Worm (Caenorhabditis elegans) whole organism, L4 larva: Measurements from ENCODE around the gene T19C3.6.
A peak's percentile ranks its signal among the peaks of the same experiment; 100 is the strongest.

Experiments used
- F10B5.3 ChIP-seq: sonication (generic microtip); optimal IDR thresholded peaks from 2 replicates; lab custom pipeline; 2016; ENCODE audit warnings: mild to moderate bottlenecking, missing genetic modification characterization, missing compliant biosample characterization
- F44E2.7 ChIP-seq: fragments of 200-800 bp; sonication (Bioruptor generic); IDR thresholded peaks from 2 replicates; pipeline ENCODE4 v2.1.2; 2022; ENCODE audit warnings: missing genetic modification characterization, missing compliant biosample characterization
- F49E8.2 ChIP-seq: sonication (generic microtip); optimal IDR thresholded peaks from 2 replicates; lab custom pipeline; 2016; ENCODE audit warnings: missing compliant biosample characterization, mild to moderate bottlenecking, missing genetic modification characterization, borderline replicate concordance
- R02D3.7 ChIP-seq: fragments of 150-350 bp; sonication (generic microtip); optimal IDR thresholded peaks from 3 replicates; lab custom pipeline; 2014; ENCODE audit warnings: missing biosample characterization, missing genetic modification characterization
- T20F7.1 ChIP-seq: fragments of 200-800 bp; sonication (Bioruptor generic); optimal IDR thresholded peaks from 2 replicates; lab custom pipeline; 2018; ENCODE audit warnings: mild to moderate bottlenecking, missing genetic modification characterization, missing compliant biosample characterization
- Y105C5A.15 ChIP-seq: fragments of 200-800 bp; sonication (Bioruptor generic); IDR thresholded peaks from 2 replicates; pipeline ENCODE4 v1.3.6; 2022; ENCODE audit warnings: missing genetic modification characterization, missing compliant biosample characterization
- aha-1 ChIP-seq: fragments of 150-350 bp; peaks from one replicate; lab custom pipeline; 2014; ENCODE audit warnings: missing biosample characterization, missing genetic modification characterization
- ama-1 ChIP-seq: fragments of 150-350 bp; optimal IDR thresholded peaks from 2 replicates; lab custom pipeline; 2014; ENCODE audit warnings: inconsistent platforms, mixed read lengths
- arid-1 ChIP-seq: fragments of 200-800 bp; sonication (Bioruptor generic); conservative IDR thresholded peaks from 2 replicates; pipeline ENCODE4 v1.3.6; 2022; ENCODE audit warnings: missing genetic modification reagents, missing genetic modification characterization, missing compliant biosample characterization
- ceh-32 ChIP-seq: sonication (generic microtip); optimal IDR thresholded peaks from 2 replicates; lab custom pipeline; 2016; ENCODE audit warnings: mild to moderate bottlenecking, missing genetic modification characterization, missing compliant biosample characterization; ENCODE audit not compliant: poor library complexity
- cey-2 ChIP-seq: sonication (generic microtip); optimal IDR thresholded peaks from 3 replicates; lab custom pipeline; 2017; ENCODE audit warnings: missing genetic modification characterization, mild to moderate bottlenecking, missing compliant biosample characterization, antibody characterized with exemption, borderline replicate concordance; ENCODE audit not compliant: insufficient read depth
- ctbp-1 ChIP-seq: fragments of 200-800 bp; sonication (Bioruptor generic); IDR thresholded peaks from 2 replicates; pipeline ENCODE4 v1.3.6; 2022; ENCODE audit warnings: missing genetic modification reagents, missing genetic modification characterization, missing compliant biosample characterization
- daf-16 ChIP-seq, 3 experiments: sonication (generic microtip); optimal IDR thresholded peaks; 2 replicates each; lab custom pipeline; 2016 to 2017; ENCODE audit warnings: missing genetic modification characterization in 3 of 3, missing genetic modification reagents in 3 of 3, mild to moderate bottlenecking in 2 of 3, missing compliant biosample characterization in 2 of 3, missing biosample characterization in 1 of 3, moderate library complexity in 1 of 3
- dmd-6 ChIP-seq: fragments of 200-800 bp; sonication (Bioruptor generic); IDR thresholded peaks from 2 replicates; pipeline ENCODE4 v1.3.6; 2022; ENCODE audit warnings: missing genetic modification reagents, missing genetic modification characterization, missing compliant biosample characterization
- dmd-9 ChIP-seq: fragments of 200-800 bp; sonication (Bioruptor generic); IDR thresholded peaks from 2 replicates; pipeline ENCODE4 v1.3.6; 2022; ENCODE audit warnings: missing genetic modification reagents, missing genetic modification characterization, missing compliant biosample characterization
- dve-1 ChIP-seq: sonication (generic microtip); optimal IDR thresholded peaks from 2 replicates; lab custom pipeline; 2017; ENCODE audit warnings: antibody characterized with exemption, mild to moderate bottlenecking, missing genetic modification characterization, missing compliant biosample characterization; ENCODE audit not compliant: insufficient read depth
- egl-27 ChIP-seq: sonication (generic microtip); optimal IDR thresholded peaks from 3 replicates; lab custom pipeline; 2017; ENCODE audit warnings: missing biosample characterization, missing genetic modification reagents, missing genetic modification characterization
- hlh-11 ChIP-seq: fragments of 200-800 bp; sonication (Bioruptor generic); optimal IDR thresholded peaks from 2 replicates; lab custom pipeline; 2018; ENCODE audit warnings: mild to moderate bottlenecking, missing genetic modification characterization, missing compliant biosample characterization
- hlh-30 ChIP-seq: sonication (generic microtip); optimal IDR thresholded peaks from 2 replicates; lab custom pipeline; 2017; ENCODE audit warnings: antibody characterized with exemption, mild to moderate bottlenecking, missing genetic modification characterization, missing compliant biosample characterization; ENCODE audit not compliant: insufficient read depth
- lim-7 ChIP-seq: fragments of 200-800 bp; sonication (Bioruptor generic); IDR thresholded peaks from 2 replicates; pipeline ENCODE4 v1.3.6; 2022; ENCODE audit warnings: missing genetic modification characterization, missing compliant biosample characterization
- lin-29 ChIP-seq: fragments of 200-800 bp; sonication (Bioruptor generic); IDR thresholded peaks from 2 replicates; pipeline ENCODE4 v1.3.6; 2022; ENCODE audit warnings: missing genetic modification reagents, missing genetic modification characterization, missing compliant biosample characterization
- lin-38 ChIP-seq: fragments of 200-800 bp; sonication (Bioruptor generic); IDR thresholded peaks from 2 replicates; pipeline ENCODE4 v1.3.6; 2022; ENCODE audit warnings: missing genetic modification reagents, missing genetic modification characterization, missing compliant biosample characterization
- lsy-2 ChIP-seq, 2 experiments: fragments of 150-350 bp in 1 of 2; sonication (generic microtip) in 1 of 2; optimal IDR thresholded peaks; 2 replicates each; lab custom pipeline; 2014 to 2017; ENCODE audit warnings: missing biosample characterization in 2 of 2, missing genetic modification characterization in 2 of 2
- mdl-1 ChIP-seq, 2 experiments: fragments of 150-350 bp in 1 of 2; sonication (generic microtip) in 1 of 2; optimal IDR thresholded peaks; 2 replicates each; lab custom pipeline; 2014 to 2017; ENCODE audit warnings: missing biosample characterization in 2 of 2, missing genetic modification characterization in 2 of 2
- mdt-29 ChIP-seq: fragments of 200-800 bp; sonication (Bioruptor generic); IDR thresholded peaks from 2 replicates; pipeline ENCODE4 v1.3.6; 2022; ENCODE audit warnings: missing genetic modification reagents, missing genetic modification characterization, missing compliant biosample characterization
- mep-1 ChIP-seq: fragments of 150-350 bp; sonication (generic microtip); optimal IDR thresholded peaks from 3 replicates; lab custom pipeline; 2014; ENCODE audit warnings: missing biosample characterization, missing genetic modification characterization
- mxl-3 ChIP-seq: fragments of 200-800 bp; sonication (Bioruptor generic); optimal IDR thresholded peaks from 2 replicates; lab custom pipeline; 2018; ENCODE audit warnings: mild to moderate bottlenecking, missing genetic modification characterization, missing compliant biosample characterization
- nhr-102 ChIP-seq: sonication (generic microtip); optimal IDR thresholded peaks from 2 replicates; lab custom pipeline; 2016; ENCODE audit warnings: mild to moderate bottlenecking, missing genetic modification characterization, moderate library complexity, missing compliant biosample characterization
- nhr-11 ChIP-seq: fragments of 150-350 bp; optimal IDR thresholded peaks from 2 replicates; lab custom pipeline; 2014; ENCODE audit warnings: missing biosample characterization, missing genetic modification characterization
- nhr-28 ChIP-seq: fragments of 150-350 bp; optimal IDR thresholded peaks from 2 replicates; lab custom pipeline; 2014; ENCODE audit warnings: missing biosample characterization, missing genetic modification characterization
- nhr-41 ChIP-seq: fragments of 200-800 bp; sonication (Bioruptor generic); IDR thresholded peaks from 2 replicates; pipeline ENCODE4 v1.3.6; 2022; ENCODE audit warnings: missing genetic modification reagents, missing genetic modification characterization, missing compliant biosample characterization
- nhr-6 ChIP-seq: fragments of 150-350 bp; optimal IDR thresholded peaks from 2 replicates; lab custom pipeline; 2014; ENCODE audit warnings: missing biosample characterization, missing genetic modification characterization
- nhr-77 ChIP-seq: fragments of 150-350 bp; optimal IDR thresholded peaks from 2 replicates; lab custom pipeline; 2014; ENCODE audit warnings: missing biosample characterization, missing genetic modification characterization
- pha-4 ChIP-seq, 2 experiments: fragments of 150-350 bp in 1 of 2; fragments of 200-800 bp in 1 of 2; sonication (Bioruptor generic) in 1 of 2; IDR thresholded peaks in 1 of 2; optimal IDR thresholded peaks in 1 of 2; 2 replicates each; pipeline versions ENCODE4 v1.3.6 to Lab custom; 2014 to 2022; ENCODE audit warnings: missing genetic modification characterization in 2 of 2, missing genetic modification reagents in 2 of 2, missing biosample characterization in 1 of 2, missing compliant biosample characterization in 1 of 2
- php-3 ChIP-seq: fragments of 200-800 bp; sonication (Bioruptor generic); IDR thresholded peaks from 2 replicates; pipeline ENCODE4 v1.3.6; 2022; ENCODE audit warnings: missing genetic modification reagents, missing genetic modification characterization, missing compliant biosample characterization
- skn-1 ChIP-seq: fragments of 150-350 bp; optimal IDR thresholded peaks from 2 replicates; lab custom pipeline; 2014; ENCODE audit warnings: missing biosample characterization, missing genetic modification characterization
- spr-1 ChIP-seq: sonication (generic microtip); optimal IDR thresholded peaks from 2 replicates; lab custom pipeline; 2016; ENCODE audit warnings: mild to moderate bottlenecking, missing genetic modification characterization, missing compliant biosample characterization
- vab-7 ChIP-seq: fragments of 200-800 bp; sonication (Bioruptor generic); IDR thresholded peaks from 2 replicates; pipeline ENCODE4 v1.3.6; 2022; ENCODE audit warnings: missing genetic modification reagents, missing genetic modification characterization, missing compliant biosample characterization
- zfp-3 ChIP-seq: fragments of 200-800 bp; sonication (Bioruptor generic); conservative IDR thresholded peaks from 2 replicates; pipeline ENCODE4 v1.3.6; 2022; ENCODE audit warnings: missing genetic modification reagents, missing genetic modification characterization, missing compliant biosample characterization
- zip-11 ChIP-seq: fragments of 200-800 bp; sonication (Bioruptor generic); IDR thresholded peaks from 2 replicates; pipeline ENCODE4 v1.3.6; 2022; ENCODE audit warnings: missing genetic modification characterization, missing compliant biosample characterization

Gene T19C3.6

ce11 chrIII:623754-624153 is 7.6 kb downstream of the T19C3.6 start (continued):
- TF ChIP-seq zfp-3 (no peak), nhr-102 (tag; lab: Kevin White, UChicago) (peak; percentile 78), lin-38 (GFP tag; lab: Robert Waterston, UW) (peak; percentile 65), dmd-6 (GFP tag; lab: Robert Waterston, UW) (peak; percentile 95), zip-11 (GFP tag; lab: Robert Waterston, UW) (no peak), ctbp-1 (GFP tag; lab: Robert Waterston, UW) (0 out of 2 replicates have a peak, but pooled peaks have one; percentile 59), nhr-28 (tag; lab: Kevin White, UChicago) (peak; percentile 98), lin-29 (no peak), nhr-6 (tag; lab: Kevin White, UChicago) (peak; percentile 90), F44E2.7 (GFP tag; lab: Robert Waterston, UW) (no peak), Y105C5A.15 (GFP tag; lab: Robert Waterston, UW) (no peak), F10B5.3 (no peak), nhr-11 (tag; lab: Kevin White, UChicago) (peak; percentile 87), R02D3.7 (tag; lab: Kevin White, UChicago) (no peak), spr-1 (tag; lab: Kevin White, UChicago) (peak; percentile 53), mep-1 (tag; lab: Kevin White, UChicago) (peak; percentile 94), lim-7 (GFP tag; lab: Robert Waterston, UW) (no peak), ama-1 (lab: Kevin White, UChicago) (no peak)

- TF ChIP-seq egl-27 (tag; lab: Kevin White, UChicago) (no peak), hlh-11 (peak; percentile 56), vab-7 (GFP tag; lab: Robert Waterston, UW) (no peak), aha-1 (tag; lab: Kevin White, UChicago) (peak; percentile 23), dmd-9 (GFP tag; lab: Robert Waterston, UW) (no peak), php-3 (GFP tag; lab: Robert Waterston, UW) (0 out of 2 replicates have a peak, but pooled peaks have one; percentile 44), daf-16 (GFP tag; optimal IDR thresholded peaks at IDR 0.05; lab: Kevin White, UChicago) (no peak), daf-16 (tag; optimal IDR thresholded peaks at IDR 0.05; lab: Kevin White, UChicago) (peak; percentile 39), nhr-6 (tag; lab: Kevin White, UChicago) (no peak), arid-1 (no peak), ceh-32 (tag; lab: Kevin White, UChicago) (no peak), lin-38 (GFP tag; lab: Robert Waterston, UW) (no peak), nhr-11 (tag; lab: Kevin White, UChicago) (no peak), mep-1 (tag; lab: Kevin White, UChicago) (peak; percentile 19), T20F7.1 (GFP tag; lab: Kevin White, UChicago) (no peak), nhr-28 (tag; lab: Kevin White, UChicago) (peak; percentile 73), dmd-6 (GFP tag; lab: Robert Waterston, UW) (peak; percentile 81), nhr-41 (GFP tag; lab: Robert Waterston, UW) (no peak), dve-1 (tag; lab: Kevin White, UChicago) (peak; percentile 58), cey-2 (tag; lab: Kevin White, UChicago) (no peak), mdt-29 (GFP tag; lab: Robert Waterston, UW) (peak; percentile 26; the same call in 1 of the 2 replicates), mdl-1 (tag; optimal IDR thresholded peaks at IDR 0.05; lab: Kevin White, UChicago) (peak in 1 of 2 experiments; percentile 63), nhr-102 (tag; lab: Kevin White, UChicago) (no peak), pha-4 (GFP tag; IDR thresholded peaks at IDR 0.05; lab: Robert Waterston, UW) (no peak), pha-4 (tag; optimal IDR thresholded peaks at IDR 0.05; lab: Kevin White, UChicago) (no peak), mxl-3 (GFP tag; lab: Kevin White, UChicago) (peak; percentile 11), nhr-77 (tag; lab: Kevin White, UChicago) (peak; percentile 57), lsy-2 (tag; optimal IDR thresholded peaks at IDR 0.05; lab: Kevin White, UChicago) (peak in 1 of 2 experiments; percentile 22), F49E8.2 (tag; lab: Kevin White, UChicago) (no peak), hlh-30 (peak; percentile 87), skn-1 (tag; lab: Kevin White, UChicago) (no peak)
- TF ChIP-seq, all 104 proteins: peak for 14
Measured at ce11 chrIII:620204-620718, 11.1 kb downstream of the T19C3.6 start, which contains the start of gene T19C3.4. Gene T19C3.4, minus strand, starts transcription at chrIII:620254.
